Worm (Caenorhabditis elegans) whole organism, L2 larva: ENCODE data around the gene ser-7.

Source experiments
- C34F6.9 ChIP-seq: fragments of 150-350 bp; optimal IDR thresholded peaks from 2 replicates; lab custom pipeline; 2014; ENCODE audit warnings: missing biosample characterization, missing genetic modification characterization
- F13H6.1 ChIP-seq: sonication (generic microtip); optimal IDR thresholded peaks from 2 replicates; lab custom pipeline; 2016; ENCODE audit warnings: missing genetic modification characterization, missing compliant biosample characterization
- Y55F3AM.14 ChIP-seq: fragments of 200-800 bp; sonication (Bioruptor generic); optimal IDR thresholded peaks from 2 replicates; lab custom pipeline; 2018; ENCODE audit warnings: mild to moderate bottlenecking, missing genetic modification characterization, missing compliant biosample characterization
- blmp-1 ChIP-seq: sonication (generic microtip); optimal IDR thresholded peaks from 2 replicates; lab custom pipeline; 2017; ENCODE audit warnings: missing genetic modification characterization, mild to moderate bottlenecking, missing compliant biosample characterization, antibody characterized with exemption, moderate library complexity; ENCODE audit not compliant: insufficient read depth
- ceh-16 ChIP-seq: fragments of 150-350 bp; optimal IDR thresholded peaks from 2 replicates; lab custom pipeline; 2014; ENCODE audit warnings: missing biosample characterization, missing genetic modification characterization
- ceh-82 ChIP-seq: fragments of 150-350 bp; optimal IDR thresholded peaks from 2 replicates; lab custom pipeline; 2014; ENCODE audit warnings: missing biosample characterization, missing genetic modification characterization
- crh-2 ChIP-seq: sonication (generic microtip); optimal IDR thresholded peaks from 2 replicates; lab custom pipeline; 2017; ENCODE audit warnings: missing biosample characterization, missing genetic modification characterization
- egl-27 ChIP-seq: sonication (generic microtip); optimal IDR thresholded peaks from 3 replicates; lab custom pipeline; 2017; ENCODE audit warnings: missing biosample characterization, missing genetic modification reagents, missing genetic modification characterization
- elt-3 ChIP-seq: sonication (generic microtip); optimal IDR thresholded peaks from 2 replicates; lab custom pipeline; 2017; ENCODE audit warnings: missing biosample characterization, missing genetic modification characterization
- fos-1 ChIP-seq: fragments of 150-350 bp; optimal IDR thresholded peaks from 2 replicates; lab custom pipeline; 2014; ENCODE audit warnings: missing biosample characterization, missing genetic modification characterization
- gmeb-1 ChIP-seq: fragments of 150-350 bp; optimal IDR thresholded peaks from 2 replicates; lab custom pipeline; 2014; ENCODE audit warnings: missing biosample characterization, missing genetic modification characterization
- lin-11 ChIP-seq: fragments of 150-350 bp; sonication (generic microtip); optimal IDR thresholded peaks from 2 replicates; lab custom pipeline; 2014; ENCODE audit warnings: missing biosample characterization, missing genetic modification characterization, inconsistent platforms, mixed read lengths
- lin-13 ChIP-seq: fragments of 150-350 bp; optimal IDR thresholded peaks from 2 replicates; lab custom pipeline; 2014; ENCODE audit warnings: missing biosample characterization, missing genetic modification reagents, missing genetic modification characterization
- lin-39 ChIP-seq: fragments of 150-350 bp; optimal IDR thresholded peaks from 2 replicates; lab custom pipeline; 2014; ENCODE audit warnings: missing biosample characterization, missing genetic modification reagents, missing genetic modification characterization
- lsy-2 ChIP-seq, 2 experiments: fragments of 150-350 bp in 1 of 2; sonication (generic microtip) in 1 of 2; optimal IDR thresholded peaks; 2 replicates each; lab custom pipeline; 2014 to 2017; ENCODE audit warnings: missing biosample characterization in 2 of 2, missing genetic modification characterization in 2 of 2
- mab-5 ChIP-seq: fragments of 150-350 bp; optimal IDR thresholded peaks from 2 replicates; lab custom pipeline; 2014; ENCODE audit warnings: missing biosample characterization, missing genetic modification characterization
- mdl-1 ChIP-seq, 2 experiments: fragments of 150-350 bp in 1 of 2; sonication (generic microtip) in 1 of 2; optimal IDR thresholded peaks; 2 replicates each; lab custom pipeline; 2017; ENCODE audit warnings: missing biosample characterization in 2 of 2, missing genetic modification characterization in 2 of 2
- nhr-10 ChIP-seq: sonication (generic microtip); optimal IDR thresholded peaks from 2 replicates; lab custom pipeline; 2017; ENCODE audit warnings: missing biosample characterization, missing genetic modification characterization
- nhr-11 ChIP-seq: fragments of 150-350 bp; optimal IDR thresholded peaks from 2 replicates; lab custom pipeline; 2014; ENCODE audit warnings: missing biosample characterization, missing genetic modification characterization
- nhr-12 ChIP-seq: fragments of 150-350 bp; optimal IDR thresholded peaks from 2 replicates; lab custom pipeline; 2014; ENCODE audit warnings: missing biosample characterization, missing genetic modification characterization
- nhr-129 ChIP-seq: fragments of 150-350 bp; optimal IDR thresholded peaks from 2 replicates; lab custom pipeline; 2014; ENCODE audit warnings: missing biosample characterization, missing genetic modification characterization
- nhr-21 ChIP-seq: fragments of 150-350 bp; optimal IDR thresholded peaks from 2 replicates; lab custom pipeline; 2014; ENCODE audit warnings: missing biosample characterization, missing genetic modification characterization
- nhr-25 ChIP-seq: fragments of 150-350 bp; sonication (generic microtip); optimal IDR thresholded peaks from 3 replicates; lab custom pipeline; 2014; ENCODE audit warnings: missing biosample characterization, missing genetic modification characterization
- nhr-6 ChIP-seq: fragments of 150-350 bp; optimal IDR thresholded peaks from 2 replicates; lab custom pipeline; 2014; ENCODE audit warnings: missing biosample characterization, missing genetic modification characterization
- nhr-77 ChIP-seq: fragments of 150-350 bp; optimal IDR thresholded peaks from 2 replicates; lab custom pipeline; 2014; ENCODE audit warnings: missing biosample characterization, missing genetic modification characterization
- peb-1 ChIP-seq: fragments of 150-350 bp; optimal IDR thresholded peaks from 2 replicates; lab custom pipeline; 2014; ENCODE audit warnings: missing biosample characterization, missing genetic modification characterization
- sem-4 ChIP-seq: fragments of 150-350 bp; optimal IDR thresholded peaks from 2 replicates; lab custom pipeline; 2014; ENCODE audit warnings: missing biosample characterization, missing genetic modification reagents, missing genetic modification characterization
- skn-1 ChIP-seq: sonication (generic microtip); optimal IDR thresholded peaks from 2 replicates; lab custom pipeline; 2017; ENCODE audit warnings: missing biosample characterization, missing genetic modification characterization
- sma-3 ChIP-seq: sonication (generic microtip); optimal IDR thresholded peaks from 2 replicates; lab custom pipeline; 2016; ENCODE audit warnings: missing genetic modification reagents, missing genetic modification characterization, missing compliant biosample characterization
- sma-9 ChIP-seq, 2 experiments: fragments of 150-350 bp in 1 of 2; sonication (generic microtip) in 1 of 2; optimal IDR thresholded peaks; 2 replicates each; lab custom pipeline; 2014 to 2016; ENCODE audit warnings: missing genetic modification characterization in 2 of 2, mild to moderate bottlenecking in 1 of 2, missing biosample characterization in 1 of 2, missing compliant biosample characterization in 1 of 2, missing genetic modification reagents in 1 of 2, moderate library complexity in 1 of 2
- snpc-4 ChIP-seq: fragments of 150-350 bp; optimal IDR thresholded peaks from 2 replicates; lab custom pipeline; 2014; ENCODE audit warnings: missing biosample characterization, missing genetic modification characterization
- unc-39 ChIP-seq: fragments of 150-350 bp; optimal IDR thresholded peaks from 2 replicates; lab custom pipeline; 2014; ENCODE audit warnings: missing biosample characterization, missing genetic modification characterization
- unc-55 ChIP-seq: fragments of 150-350 bp; sonication (generic microtip); optimal IDR thresholded peaks from 3 replicates; lab custom pipeline; 2014; ENCODE audit warnings: missing biosample characterization, missing genetic modification reagents, missing genetic modification characterization
- zag-1 ChIP-seq: fragments of 150-350 bp; optimal IDR thresholded peaks from 2 replicates; lab custom pipeline; 2014; ENCODE audit warnings: missing biosample characterization, missing genetic modification characterization
- ztf-1 ChIP-seq: fragments of 200-800 bp; sonication (Bioruptor generic); conservative IDR thresholded peaks from 2 replicates; pipeline ENCODE4 v1.3.6; 2022; ENCODE audit warnings: missing genetic modification characterization, missing compliant biosample characterization
- ztf-4 ChIP-seq: fragments of 150-350 bp; optimal IDR thresholded peaks from 2 replicates; lab custom pipeline; 2014; ENCODE audit warnings: missing biosample characterization, missing genetic modification characterization

Gene ser-7

DNA sequence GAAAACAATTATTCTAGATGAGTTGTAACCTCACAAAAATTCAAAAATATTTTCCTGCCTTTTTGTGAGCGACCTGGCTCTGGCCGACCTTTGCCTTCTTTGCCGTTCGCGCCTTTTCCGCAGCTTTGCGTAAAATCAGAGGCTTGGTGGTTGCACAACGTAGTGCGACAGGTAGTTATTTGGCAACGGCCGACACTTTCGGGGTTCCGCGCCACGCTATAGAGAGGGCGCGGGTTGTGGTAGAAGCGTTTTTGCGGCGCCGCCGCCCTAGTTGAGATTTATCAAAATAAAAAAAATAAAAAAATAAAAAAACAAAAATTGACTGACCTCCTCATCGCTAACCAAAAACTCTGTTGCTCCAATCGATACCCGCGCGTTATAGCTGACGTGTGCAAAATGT lies 9.6 kb upstream of the ser-7 start:
- TF ChIP-seq peb-1 (tag; lab: Kevin White, UChicago) (no peak), snpc-4 (peak; percentile 83)

DNA sequence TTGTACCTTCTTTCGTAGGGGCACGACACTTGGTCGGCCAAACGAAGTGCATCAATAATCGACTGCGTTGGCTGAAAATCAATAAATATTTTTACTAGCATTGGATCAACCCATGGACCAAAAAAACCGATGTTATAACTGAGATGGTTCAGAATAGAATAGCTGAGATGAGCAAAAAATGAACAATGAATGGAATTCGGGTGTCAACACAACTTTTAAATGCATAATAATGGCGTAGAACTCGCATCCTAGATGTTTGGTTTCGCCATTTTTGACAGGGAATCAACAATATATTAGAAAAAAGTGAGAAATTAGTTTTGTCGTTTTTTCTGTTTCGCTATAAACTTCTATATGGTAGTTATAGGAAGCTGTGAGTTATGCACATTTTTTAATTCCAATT lies 9.1 kb upstream of the ser-7 start, which contains the start of gene F54G2.1:
TSS of gene F54G2.1 (minus strand) at position 101 of the 400 bp plus-strand sequence.
- TF ChIP-seq mdl-1 (tag; optimal IDR thresholded peaks at IDR 0.05; lab: Kevin White, UChicago) (no peak), nhr-21 (tag; lab: Kevin White, UChicago) (no peak), Y55F3AM.14 (no peak), unc-39 (tag; lab: Kevin White, UChicago) (no peak), lin-11 (no peak), nhr-77 (tag; lab: Kevin White, UChicago) (no peak), nhr-25 (tag; lab: Kevin White, UChicago) (no peak), egl-27 (tag; lab: Kevin White, UChicago) (no peak), blmp-1 (tag; lab: Kevin White, UChicago) (no peak), ceh-82 (tag; lab: Kevin White, UChicago) (no peak)

ce11 chrX:2667779-2668178 lies 5.6 kb upstream of the ser-7 start, which contains the start of gene C09B7.2:
Gene C09B7.2 (plus strand): TSS chrX:2668127.
- no peak for TF ChIP-seq ceh-82 (tag; lab: Kevin White, UChicago)
- peak; percentile 43 for TF ChIP-seq skn-1
- no peak for TF ChIP-seq elt-3 (tag; lab: Kevin White, UChicago)
- TF ChIP-seq nhr-11 = no peak
- peak; percentile 34 for TF ChIP-seq mab-5
- peak; percentile 50 for TF ChIP-seq ztf-4 (tag; lab: Kevin White, UChicago)
- TF ChIP-seq nhr-6 (tag; lab: Kevin White, UChicago) = peak; percentile 9
- TF ChIP-seq egl-27 (tag; lab: Kevin White, UChicago) = peak; percentile 55
- no peak for TF ChIP-seq ceh-16 (tag; lab: Kevin White, UChicago)
- TF ChIP-seq nhr-12 (tag; lab: Kevin White, UChicago) = no peak
- peak; percentile 75 for TF ChIP-seq unc-55 (GFP tag; lab: Kevin White, UChicago)
- peak; percentile 24 for TF ChIP-seq snpc-4
- peak; percentile 68 for TF ChIP-seq gmeb-1 (tag; lab: Kevin White, UChicago)
- peak; percentile 71 for TF ChIP-seq sma-3 (GFP tag; lab: Kevin White, UChicago)
- TF ChIP-seq sem-4 (tag; lab: Kevin White, UChicago) = peak; percentile 55
- peak; percentile 74 for TF ChIP-seq C34F6.9
- no peak for TF ChIP-seq ztf-1 (GFP tag; lab: Robert Waterston, UW)
- peak; percentile 93 to 95 for TF ChIP-seq mdl-1 (tag; optimal IDR thresholded peaks at IDR 0.05; lab: Kevin White, UChicago)
- peak; percentile 50 for TF ChIP-seq nhr-21 (tag; lab: Kevin White, UChicago)
- peak; percentile 73 for TF ChIP-seq fos-1
- peak; percentile 17 to 79 for TF ChIP-seq lsy-2 (tag; optimal IDR thresholded peaks at IDR 0.05; lab: Kevin White, UChicago)
- peak; percentile 39 for TF ChIP-seq zag-1 (tag; lab: Kevin White, UChicago)
- peak; percentile 87 for TF ChIP-seq sma-9 (GFP tag; optimal IDR thresholded peaks at IDR 0.05; lab: Kevin White, UChicago)
- TF ChIP-seq sma-9 (tag; optimal IDR thresholded peaks at IDR 0.05; lab: Kevin White, UChicago) = no peak
- no peak for TF ChIP-seq lin-39 (tag; lab: Kevin White, UChicago)
- peak; percentile 56 for TF ChIP-seq nhr-25 (tag; lab: Kevin White, UChicago)
- TF ChIP-seq crh-2 = peak; percentile 93
- TF ChIP-seq nhr-129 = peak; percentile 75
- peak; percentile 25 for TF ChIP-seq blmp-1 (tag; lab: Kevin White, UChicago)
- TF ChIP-seq lin-13 = peak; percentile 59
- peak; percentile 82 for TF ChIP-seq F13H6.1 (tag; lab: Kevin White, UChicago)
- TF ChIP-seq Y55F3AM.14 = no peak

ce11 chrX:2674514-2674913 lies 1.1 kb downstream of the ser-7 start:
- TF ChIP-seq lsy-2 (tag; optimal IDR thresholded peaks at IDR 0.05; lab: Kevin White, UChicago) (no peak), unc-55 (GFP tag; lab: Kevin White, UChicago) (no peak)

- no peak for TF ChIP-seq nhr-10
- TF ChIP-seq sem-4 (tag; lab: Kevin White, UChicago) = no peak
- TF ChIP-seq peb-1 (tag; lab: Kevin White, UChicago) = no peak
Measured at ce11 chrX:2684448-2684847, 11.1 kb downstream of the ser-7 start.
